Worm (Caenorhabditis elegans) whole organism, mixed stage, embryonic: ENCODE results near the gene acy-3.

Experiments
- nhr-237 ChIP-seq: fragments of 150-350 bp; optimal IDR thresholded peaks from 2 replicates; lab custom pipeline; 2014; ENCODE audit warnings: missing biosample characterization, missing genetic modification characterization
- pha-4 ChIP-seq: fragments of 150-350 bp; optimal IDR thresholded peaks from 2 replicates; lab custom pipeline; 2018; ENCODE audit warnings: missing biosample characterization, missing genetic modification reagents, missing genetic modification characterization

DNA sequence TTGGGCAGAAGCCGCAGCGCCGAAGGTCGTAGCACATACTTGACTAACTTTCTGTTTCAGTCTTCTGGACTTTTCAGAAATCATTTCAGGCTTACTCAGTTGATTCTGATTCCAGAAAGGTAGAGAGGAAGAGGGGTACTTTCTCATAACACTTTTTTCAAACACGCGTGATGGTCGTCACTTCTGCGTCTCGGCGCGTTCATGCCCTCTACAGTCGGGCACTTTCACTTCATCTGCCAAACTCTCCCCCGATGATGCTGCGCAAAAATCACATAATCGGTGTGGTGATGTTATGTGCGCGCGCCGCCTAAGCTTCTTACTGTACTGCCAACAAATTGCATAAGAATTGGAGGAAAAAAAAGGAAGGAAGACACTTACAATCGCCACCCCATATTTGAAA is 21.3 kb upstream of the acy-3 start:
- TF ChIP-seq nhr-237 (tag; lab: Kevin White, UChicago) (no peak), pha-4 (no peak)
